Fruit fly (Drosophila melanogaster) whole organism, wandering third instar larva: Measurements from ENCODE around the gene CG11951.

Experiments
- Abd-B ChIP-seq: fragments of >200 bp; optimal IDR thresholded peaks from 2 replicates; lab custom pipeline; 2017; ENCODE audit warnings: missing biosample characterization, missing genetic modification characterization
- CG32264 ChIP-seq: fragments of 200-800 bp; sonication (Bioruptor generic); optimal IDR thresholded peaks from 2 replicates; lab custom pipeline; 2016; ENCODE audit warnings: missing biosample characterization, missing genetic modification characterization
- CG9705 ChIP-seq: fragments of 200-800 bp; sonication (Bioruptor generic); optimal IDR thresholded peaks from 2 replicates; lab custom pipeline; 2018; ENCODE audit warnings: missing biosample characterization, mild to moderate bottlenecking, missing genetic modification characterization
- CrebA ChIP-seq: fragments of 200-800 bp; sonication (Bioruptor generic); optimal IDR thresholded peaks from 2 replicates; lab custom pipeline; 2016; ENCODE audit warnings: missing biosample characterization, mild to moderate bottlenecking, missing genetic modification characterization, borderline replicate concordance
- Dfd ChIP-seq: fragments of >200 bp; optimal IDR thresholded peaks from 2 replicates; lab custom pipeline; 2017; ENCODE audit warnings: missing biosample characterization, missing genetic modification characterization
- Dif ChIP-seq: fragments of 200-275, 200-300 bp; sonication (Bioruptor generic); optimal IDR thresholded peaks from 2 replicates; lab custom pipeline; 2018; ENCODE audit warnings: missing biosample characterization, missing genetic modification characterization; ENCODE audit not compliant: partially characterized antibody
- GATAd ChIP-seq: sonication (Bioruptor generic); optimal IDR thresholded peaks from 2 replicates; lab custom pipeline; 2016; ENCODE audit warnings: missing biosample characterization, missing genetic modification characterization
- HLH106 ChIP-seq: fragments of 200-800 bp; optimal IDR thresholded peaks from 3 replicates; lab custom pipeline; 2019; ENCODE audit warnings: missing biosample characterization, mild to moderate bottlenecking, missing genetic modification characterization, moderate library complexity
- Hnf4 ChIP-seq: fragments of 200-800 bp; sonication (Bioruptor generic); optimal IDR thresholded peaks from 2 replicates; lab custom pipeline; 2016; ENCODE audit warnings: missing biosample characterization, mild to moderate bottlenecking, missing genetic modification characterization
- Hr78 ChIP-seq: fragments of >200 bp; optimal IDR thresholded peaks from 2 replicates; lab custom pipeline; 2017; ENCODE audit warnings: missing biosample characterization, missing genetic modification characterization
- Hr83 ChIP-seq: fragments of 200-300 bp; sonication (Bioruptor generic); optimal IDR thresholded peaks from 2 replicates; lab custom pipeline; 2016; ENCODE audit warnings: missing biosample characterization, mild to moderate bottlenecking, missing genetic modification characterization, moderate library complexity; ENCODE audit not compliant: poor library complexity, severe bottlenecking
- Jra ChIP-seq: sonication (Bioruptor generic); optimal IDR thresholded peaks from 2 replicates; lab custom pipeline; 2016; ENCODE audit warnings: missing biosample characterization, missing genetic modification characterization
- Mio ChIP-seq: sonication (Bioruptor generic); optimal IDR thresholded peaks from 2 replicates; lab custom pipeline; 2016; ENCODE audit warnings: missing biosample characterization, missing genetic modification characterization
- Myc ChIP-seq: fragments of >200 bp; optimal IDR thresholded peaks from 2 replicates; lab custom pipeline; 2017
- N ChIP-seq: fragments of >200 bp; optimal IDR thresholded peaks from 2 replicates; lab custom pipeline; 2018; ENCODE audit warnings: missing biosample characterization, missing external identifiers, missing genetic modification characterization
- OdsH ChIP-seq: fragments of 200-800 bp; sonication (Bioruptor generic); optimal IDR thresholded peaks from 2 replicates; lab custom pipeline; 2016; ENCODE audit warnings: missing biosample characterization, mild to moderate bottlenecking, missing genetic modification characterization
- Rel ChIP-seq, 2 experiments: fragments of 200-800 bp; sonication (Bioruptor generic) in 1 of 2; optimal IDR thresholded peaks; 2 replicates in 1 of 2; 3 replicates in 1 of 2; lab custom pipeline; 2016 to 2019; ENCODE audit warnings: mild to moderate bottlenecking in 2 of 2, missing biosample characterization in 2 of 2, missing genetic modification characterization in 2 of 2, moderate library complexity in 1 of 2
- Sp1 ChIP-seq: fragments of 200-800 bp; sonication (Bioruptor generic); optimal IDR thresholded peaks from 3 replicates; lab custom pipeline; 2019; ENCODE audit warnings: missing biosample characterization, mild to moderate bottlenecking, missing genetic modification characterization, moderate library complexity
- Vsx2 ChIP-seq: fragments of 200-300, 225-300 bp; sonication (Bioruptor generic); optimal IDR thresholded peaks from 2 replicates; lab custom pipeline; 2018; ENCODE audit warnings: missing biosample characterization, missing genetic modification characterization; ENCODE audit not compliant: partially characterized antibody
- br ChIP-seq: fragments of 200-800 bp; sonication (Bioruptor generic); optimal IDR thresholded peaks from 2 replicates; lab custom pipeline; 2016; ENCODE audit warnings: missing biosample characterization, missing genetic modification characterization
- brk ChIP-seq: fragments of 200-800 bp; sonication (Bioruptor generic); optimal IDR thresholded peaks from 2 replicates; lab custom pipeline; 2016; ENCODE audit warnings: missing biosample characterization, mild to moderate bottlenecking, missing genetic modification characterization
- dl ChIP-seq, 2 experiments: fragments of 175-275, 200-275 bp in 1 of 2; fragments of 200-275 bp in 1 of 2; sonication (Bioruptor generic); optimal IDR thresholded peaks; lab custom pipeline; 2018; ENCODE audit warnings: mild to moderate bottlenecking in 2 of 2, missing biosample characterization in 2 of 2, missing genetic modification characterization in 2 of 2, moderate library complexity in 2 of 2; ENCODE audit not compliant: partially characterized antibody in 2 of 2, insufficient read depth in 1 of 2
- dmrt93B ChIP-seq: fragments of 200-800 bp; sonication (Bioruptor generic); optimal IDR thresholded peaks from 2 replicates; lab custom pipeline; 2018; ENCODE audit warnings: missing biosample characterization, mild to moderate bottlenecking, missing genetic modification characterization
- dsf ChIP-seq: sonication (Bioruptor generic); optimal IDR thresholded peaks from 2 replicates; lab custom pipeline; 2016; ENCODE audit warnings: missing biosample characterization, missing genetic modification characterization, borderline replicate concordance
- ey ChIP-seq: fragments of 200-800 bp; sonication (Bioruptor generic); optimal IDR thresholded peaks from 2 replicates; lab custom pipeline; 2016; ENCODE audit warnings: missing biosample characterization, missing genetic modification characterization
- foxo ChIP-seq, 2 experiments: fragments of 200-800 bp; sonication (Bioruptor generic); optimal IDR thresholded peaks; 2 replicates in 1 of 2; 3 replicates in 1 of 2; lab custom pipeline; 2016 to 2017; ENCODE audit warnings: missing biosample characterization in 2 of 2, missing genetic modification characterization in 2 of 2
- fru ChIP-seq: fragments of 200-800 bp; sonication (Bioruptor generic); optimal IDR thresholded peaks from 3 replicates; lab custom pipeline; 2016; ENCODE audit warnings: missing biosample characterization, mild to moderate bottlenecking, missing genetic modification characterization
- h ChIP-seq: fragments of 200-800 bp; sonication (Bioruptor generic); optimal IDR thresholded peaks from 3 replicates; lab custom pipeline; 2016; ENCODE audit warnings: missing biosample characterization, mild to moderate bottlenecking, missing genetic modification characterization
- jim ChIP-seq: fragments of 175-275, 200-325 bp; sonication (Bioruptor generic); optimal IDR thresholded peaks from 2 replicates; lab custom pipeline; 2016; ENCODE audit warnings: missing biosample characterization, mild to moderate bottlenecking, missing genetic modification characterization
- lola ChIP-seq: fragments of >200 bp; optimal IDR thresholded peaks from 2 replicates; lab custom pipeline; 2017; ENCODE audit warnings: missing biosample characterization, missing genetic modification characterization
- pan ChIP-seq: fragments of >200 bp; optimal IDR thresholded peaks from 2 replicates; lab custom pipeline; 2017
- psq ChIP-seq: fragments of 200-800 bp; sonication (Bioruptor generic); optimal IDR thresholded peaks from 3 replicates; lab custom pipeline; 2017; ENCODE audit warnings: missing biosample characterization, mild to moderate bottlenecking, missing genetic modification characterization, moderate library complexity
- rgr ChIP-seq: fragments of 200-800 bp; sonication (Bioruptor generic); optimal IDR thresholded peaks from 3 replicates; lab custom pipeline; 2016; ENCODE audit warnings: missing biosample characterization, mild to moderate bottlenecking, missing genetic modification characterization
- sage ChIP-seq: fragments of 200-800 bp; sonication (Bioruptor generic); optimal IDR thresholded peaks from 2 replicates; lab custom pipeline; 2016; ENCODE audit warnings: missing biosample characterization, mild to moderate bottlenecking, missing genetic modification characterization
- sv ChIP-seq: fragments of 200-800 bp; sonication (Bioruptor generic); optimal IDR thresholded peaks from 3 replicates; lab custom pipeline; 2016; ENCODE audit warnings: missing biosample characterization, missing genetic modification characterization
- tai ChIP-seq: sonication (Bioruptor generic); optimal IDR thresholded peaks from 2 replicates; lab custom pipeline; 2016; ENCODE audit warnings: missing biosample characterization, missing genetic modification characterization
- usp ChIP-seq: fragments of >200 bp; optimal IDR thresholded peaks from 2 replicates; lab custom pipeline; 2017; ENCODE audit warnings: missing biosample characterization, missing genetic modification characterization
- woc ChIP-seq: sonication (Bioruptor generic); optimal IDR thresholded peaks from 2 replicates; lab custom pipeline; 2016; ENCODE audit warnings: missing biosample characterization, mild to moderate bottlenecking, missing genetic modification characterization

CG11951 gene

DNA sequence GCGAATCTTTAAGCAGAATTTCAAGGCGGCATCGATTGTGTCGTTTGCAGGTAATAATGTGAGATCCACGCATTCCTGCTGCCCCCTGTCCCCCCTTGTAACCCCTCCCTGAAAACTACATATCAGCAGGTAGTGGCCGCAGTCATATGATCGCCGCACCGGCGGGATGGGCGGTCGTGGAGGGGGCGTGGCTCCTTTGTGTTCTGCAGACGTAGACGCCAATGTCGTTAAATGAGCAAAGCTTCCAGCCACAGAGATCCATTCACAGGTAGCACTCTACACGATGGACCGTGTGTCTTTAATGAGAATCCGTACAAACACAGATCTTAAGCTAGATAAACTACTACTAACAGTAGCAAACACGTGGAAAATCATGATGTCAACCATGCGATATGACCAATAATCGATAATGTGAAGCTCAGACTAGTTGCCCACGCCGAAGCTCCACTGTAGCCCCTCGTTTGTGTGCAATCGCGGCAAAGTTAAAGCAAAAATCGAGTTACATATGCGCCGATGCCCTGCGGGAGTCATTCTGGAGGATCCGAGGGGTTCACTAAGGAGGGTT, 17.5 kb upstream of the CG11951 start, which contains the start of gene CG45544:
TSS of gene CG45544 (plus strand) at position 523 of the 565 bp plus-strand sequence.
- TF ChIP-seq h (GFP tag; lab: Kevin White, UChicago) (peak; percentile 97), Rel (GFP tag; optimal IDR thresholded peaks at IDR 0.05; lab: Kevin White, UChicago) (peak; percentile 90), Rel (tag; optimal IDR thresholded peaks at IDR 0.05; lab: Kevin White, UChicago) (peak; percentile 29), sv (GFP tag; lab: Kevin White, UChicago) (no peak), lola (no peak), Dif (GFP tag; lab: Kevin White, UChicago) (peak; percentile 53), dsf (GFP tag; lab: Kevin White, UChicago) (peak; percentile 55), OdsH (GFP tag; lab: Kevin White, UChicago) (peak; percentile 96), Hr83 (GFP tag; lab: Kevin White, UChicago) (peak; percentile 76), CrebA (GFP tag; lab: Kevin White, UChicago) (peak; percentile 91), ey (peak; percentile 97), GATAd (GFP tag; lab: Kevin White, UChicago) (no peak), Abd-B (GFP tag; lab: Kevin White, UChicago) (no peak), Myc (lab: Kevin White, UChicago) (no peak), Mio (GFP tag; lab: Kevin White, UChicago) (peak; percentile 69), HLH106 (tag; lab: Kevin White, UChicago) (peak; percentile 92), dmrt93B (GFP tag; lab: Kevin White, UChicago) (peak; percentile 89), pan (lab: Kevin White, UChicago) (no peak), CG32264 (GFP tag; lab: Kevin White, UChicago) (peak; percentile 96), sage (peak; percentile 89), br (peak; percentile 97), Sp1 (GFP tag; lab: Kevin White, UChicago) (peak; percentile 91), psq (GFP tag; lab: Kevin White, UChicago) (peak; percentile 83), Hr78 (GFP tag; lab: Kevin White, UChicago) (no peak), foxo (GFP tag; optimal IDR thresholded peaks at IDR 0.05; lab: Kevin White, UChicago) (peak; percentile 88 to 98), tai (peak; percentile 86), Vsx2 (GFP tag; lab: Kevin White, UChicago) (no peak), Hnf4 (GFP tag; lab: Kevin White, UChicago) (peak; percentile 96), woc (peak; percentile 98), N (GFP tag; lab: Kevin White, UChicago) (no peak), brk (GFP tag; lab: Kevin White, UChicago) (peak; percentile 79), Dfd (no peak), jim (GFP tag; lab: Kevin White, UChicago) (peak; percentile 38), usp (GFP tag; lab: Kevin White, UChicago) (no peak), CG9705 (GFP tag; lab: Kevin White, UChicago) (peak; percentile 84), fru (GFP tag; lab: Kevin White, UChicago) (peak; percentile 97), Jra (GFP tag; lab: Kevin White, UChicago) (peak; percentile 96), dl (GFP tag; optimal IDR thresholded peaks at IDR 0.05; lab: Kevin White, UChicago; ENCODE audit: insufficient read depth in 1 of 2, partially characterized antibody in 2 of 2) (no peak), rgr (GFP tag; lab: Kevin White, UChicago) (peak; percentile 94)

DNA sequence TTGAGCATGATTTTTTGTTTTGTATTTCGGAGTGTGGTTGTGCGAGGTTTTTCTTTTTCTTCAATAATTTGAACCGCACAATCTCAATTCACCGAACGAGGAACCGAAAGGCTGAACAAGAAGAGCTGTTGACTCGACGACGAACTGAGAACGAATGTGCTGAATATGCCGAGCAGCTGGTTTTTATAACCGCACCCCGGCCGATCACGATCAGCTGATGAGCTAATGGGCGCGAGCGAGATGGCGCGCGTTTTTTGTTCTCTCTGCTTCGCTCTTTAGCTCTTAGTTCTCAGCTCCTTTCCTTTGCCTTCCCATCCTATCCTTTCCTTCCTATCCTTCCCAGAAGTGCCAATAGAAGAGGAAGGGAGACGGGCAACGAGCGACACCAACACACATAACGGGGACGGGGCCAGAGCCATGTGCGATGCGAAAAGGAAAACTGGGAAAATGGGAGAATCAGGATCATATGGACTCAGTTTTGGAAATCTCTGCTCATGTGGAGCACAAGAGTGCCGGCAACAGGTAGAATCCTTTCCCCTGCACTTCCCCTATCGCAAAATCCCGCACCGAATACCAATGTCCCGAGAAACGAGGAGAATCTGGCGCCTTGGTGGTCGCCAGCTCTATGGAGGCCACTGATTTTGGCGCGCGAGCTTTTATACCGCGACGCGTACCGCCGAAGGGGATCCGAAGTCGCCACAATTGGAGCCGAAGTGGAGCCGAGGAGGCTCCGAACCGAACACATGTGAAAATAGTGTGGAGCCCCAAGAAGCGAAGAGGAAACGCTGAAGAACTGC, 16.8 kb upstream of the CG11951 start, which contains the start of gene stg:
TSS of gene stg (minus strand) at position 635 of the 797 bp plus-strand sequence.
- TF ChIP-seq Sp1 (GFP tag; lab: Kevin White, UChicago) (no peak), OdsH (GFP tag; lab: Kevin White, UChicago) (no peak), br (no peak), Dif (GFP tag; lab: Kevin White, UChicago) (peak; percentile 39), dl (GFP tag; optimal IDR thresholded peaks at IDR 0.05; lab: Kevin White, UChicago; ENCODE audit: insufficient read depth in 1 of 2, partially characterized antibody in 2 of 2) (no peak), Myc (lab: Kevin White, UChicago) (no peak), Abd-B (GFP tag; lab: Kevin White, UChicago) (no peak), N (GFP tag; lab: Kevin White, UChicago) (no peak), brk (GFP tag; lab: Kevin White, UChicago) (no peak), psq (GFP tag; lab: Kevin White, UChicago) (peak; percentile 83), foxo (GFP tag; optimal IDR thresholded peaks at IDR 0.05; lab: Kevin White, UChicago) (no peak), Vsx2 (GFP tag; lab: Kevin White, UChicago) (peak; percentile 41), HLH106 (tag; lab: Kevin White, UChicago) (no peak)
